Worm (Caenorhabditis elegans) whole organism, L3 larva: ENCODE data around the gene F36D3.8.

Experiments used
- ama-1 ChIP-seq: fragments of 150-350 bp; optimal IDR thresholded peaks from 2 replicates; lab custom pipeline; 2018
- ceh-16 ChIP-seq: sonication (generic microtip); optimal IDR thresholded peaks from 2 replicates; lab custom pipeline; 2017; ENCODE audit warnings: missing biosample characterization, missing genetic modification characterization
- ceh-82 ChIP-seq: fragments of 150-350 bp; optimal IDR thresholded peaks from 2 replicates; lab custom pipeline; 2014; ENCODE audit warnings: missing biosample characterization, missing genetic modification characterization
- ceh-9 ChIP-seq: sonication (generic microtip); optimal IDR thresholded peaks from 2 replicates; lab custom pipeline; 2018; ENCODE audit warnings: missing biosample characterization, missing genetic modification characterization
- egl-5 ChIP-seq: fragments of 150-350 bp; optimal IDR thresholded peaks from 2 replicates; lab custom pipeline; 2017; ENCODE audit warnings: missing biosample characterization, missing genetic modification reagents, missing genetic modification characterization, inconsistent platforms
- elt-2 ChIP-seq: sonication (generic microtip); optimal IDR thresholded peaks from 2 replicates; lab custom pipeline; 2016; ENCODE audit warnings: missing genetic modification reagents, mild to moderate bottlenecking, missing genetic modification characterization, missing compliant biosample characterization
- elt-3 ChIP-seq, 3 experiments: fragments of 150-350 bp in 1 of 3; sonication (generic microtip) in 2 of 3; optimal IDR thresholded peaks; 2 replicates in 2 of 3; 4 replicates in 1 of 3; lab custom pipeline; 2014 to 2017; ENCODE audit warnings: missing biosample characterization in 3 of 3, missing genetic modification characterization in 3 of 3
- eor-1 ChIP-seq, 2 experiments: fragments of 150-350 bp; optimal IDR thresholded peaks; 2 replicates each; lab custom pipeline; 2014 to 2018; ENCODE audit warnings: missing biosample characterization in 2 of 2, missing genetic modification characterization in 2 of 2
- fkh-10 ChIP-seq: sonication (generic microtip); optimal IDR thresholded peaks from 2 replicates; lab custom pipeline; 2017; ENCODE audit warnings: missing biosample characterization, missing genetic modification reagents, missing genetic modification characterization
- fkh-2 ChIP-seq: fragments of 150-350 bp; optimal IDR thresholded peaks from 2 replicates; lab custom pipeline; 2014; ENCODE audit warnings: missing biosample characterization, missing genetic modification reagents, missing genetic modification characterization
- fos-1 ChIP-seq: fragments of 150-350 bp; optimal IDR thresholded peaks from 2 replicates; lab custom pipeline; 2014; ENCODE audit warnings: missing biosample characterization, missing genetic modification characterization
- hmg-11 ChIP-seq: sonication (generic microtip); optimal IDR thresholded peaks from 2 replicates; lab custom pipeline; 2016; ENCODE audit warnings: missing genetic modification characterization, missing compliant biosample characterization
- jun-1 ChIP-seq: fragments of 150-350 bp; optimal IDR thresholded peaks from 2 replicates; lab custom pipeline; 2014; ENCODE audit warnings: missing biosample characterization, missing genetic modification reagents, missing genetic modification characterization
- lin-15B ChIP-seq: fragments of 150-350 bp; optimal IDR thresholded peaks from 2 replicates; lab custom pipeline; 2014; ENCODE audit warnings: missing biosample characterization, missing genetic modification characterization
- lin-39 ChIP-seq: fragments of 150-350 bp; optimal IDR thresholded peaks from 2 replicates; lab custom pipeline; 2018; ENCODE audit warnings: missing biosample characterization, missing genetic modification reagents, missing genetic modification characterization
- mml-1 ChIP-seq: fragments of 150-350 bp; sonication (generic microtip); optimal IDR thresholded peaks from 3 replicates; lab custom pipeline; 2014; ENCODE audit warnings: missing biosample characterization, missing genetic modification characterization
- nfya-1 ChIP-seq: sonication (generic microtip); optimal IDR thresholded peaks from 2 replicates; lab custom pipeline; 2017; ENCODE audit warnings: missing genetic modification characterization, mild to moderate bottlenecking, missing compliant biosample characterization, antibody characterized with exemption, moderate library complexity; ENCODE audit not compliant: insufficient read depth
- nhr-12 ChIP-seq: fragments of 150-350 bp; optimal IDR thresholded peaks from 2 replicates; lab custom pipeline; 2014; ENCODE audit warnings: missing biosample characterization, missing genetic modification characterization
- nhr-23 ChIP-seq: fragments of 150-350 bp; optimal IDR thresholded peaks from 2 replicates; lab custom pipeline; 2014; ENCODE audit warnings: missing biosample characterization, missing genetic modification reagents, missing genetic modification characterization
- nhr-237 ChIP-seq: fragments of 150-350 bp; optimal IDR thresholded peaks from 2 replicates; lab custom pipeline; 2014; ENCODE audit warnings: missing biosample characterization, missing genetic modification characterization
- nhr-25 ChIP-seq: sonication (generic microtip); optimal IDR thresholded peaks from 2 replicates; lab custom pipeline; 2017; ENCODE audit warnings: missing biosample characterization, missing genetic modification characterization
- nhr-43 ChIP-seq: sonication (generic microtip); optimal IDR thresholded peaks from 2 replicates; lab custom pipeline; 2016; ENCODE audit warnings: mild to moderate bottlenecking, missing genetic modification characterization, missing compliant biosample characterization; ENCODE audit not compliant: poor library complexity, severe bottlenecking
- nhr-77 ChIP-seq: fragments of 150-350 bp; optimal IDR thresholded peaks from 2 replicates; lab custom pipeline; 2014; ENCODE audit warnings: missing biosample characterization, missing genetic modification characterization
- pha-4 ChIP-seq: fragments of 150-350 bp; optimal IDR thresholded peaks from 2 replicates; lab custom pipeline; 2014; ENCODE audit warnings: missing biosample characterization, missing genetic modification reagents, missing genetic modification characterization
- sea-2 ChIP-seq: fragments of 150-350 bp; sonication (generic microtip); optimal IDR thresholded peaks from 4 replicates; lab custom pipeline; 2014; ENCODE audit warnings: missing biosample characterization, missing genetic modification reagents, missing genetic modification characterization
- skn-1 ChIP-seq: fragments of 150-350 bp; optimal IDR thresholded peaks from 2 replicates; lab custom pipeline; 2014; ENCODE audit warnings: missing biosample characterization, missing genetic modification characterization
- snpc-4 ChIP-seq: fragments of 150-350 bp; optimal IDR thresholded peaks from 2 replicates; lab custom pipeline; 2014; ENCODE audit warnings: missing biosample characterization, missing genetic modification characterization
- tbx-2 ChIP-seq: sonication (generic microtip); optimal IDR thresholded peaks from 2 replicates; lab custom pipeline; 2016; ENCODE audit warnings: mild to moderate bottlenecking, missing genetic modification characterization, missing compliant biosample characterization
- unc-39 ChIP-seq: sonication (generic microtip); optimal IDR thresholded peaks from 4 replicates; lab custom pipeline; 2017; ENCODE audit warnings: missing biosample characterization, missing genetic modification characterization
- zag-1 ChIP-seq: fragments of 150-350 bp; optimal IDR thresholded peaks from 2 replicates; lab custom pipeline; 2014; ENCODE audit warnings: missing biosample characterization, missing genetic modification characterization
- ztf-11 ChIP-seq: fragments of 150-350 bp; optimal IDR thresholded peaks from 2 replicates; lab custom pipeline; 2014; ENCODE audit warnings: missing biosample characterization, missing genetic modification characterization
- ztf-4 ChIP-seq: fragments of 150-350 bp; optimal IDR thresholded peaks from 2 replicates; lab custom pipeline; 2014; ENCODE audit warnings: missing biosample characterization, missing genetic modification characterization

F36D3.8 gene

DNA sequence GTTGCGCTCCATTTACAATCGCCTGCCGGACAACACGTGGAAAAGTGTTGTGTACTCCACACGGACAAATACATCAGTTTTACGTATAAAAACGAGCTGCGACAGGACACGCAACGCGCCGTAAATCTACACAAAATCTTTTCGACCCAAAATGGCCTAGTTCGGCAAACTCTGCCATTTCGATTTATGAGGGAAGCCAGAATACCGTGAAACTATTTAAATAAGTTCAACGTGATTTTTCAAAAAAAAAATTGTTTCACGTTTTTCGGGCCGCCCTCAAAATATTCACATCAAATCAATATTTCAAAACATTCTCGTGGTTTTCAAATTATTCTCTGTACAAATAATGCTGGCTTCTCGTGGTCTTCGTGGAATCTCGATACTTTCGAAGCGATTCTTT is at the start of gene F36D3.8:
Gene F36D3.8 (plus strand): TSS at position 301 of the 400 bp plus-strand sequence.
- TF ChIP-seq nhr-23 (no peak), fkh-10 (GFP tag; lab: Kevin White, UChicago) (no peak), nhr-77 (tag; lab: Kevin White, UChicago) (no peak), eor-1 (tag; optimal IDR thresholded peaks at IDR 0.05; lab: Kevin White, UChicago) (no peak), mml-1 (tag; lab: Kevin White, UChicago) (no peak), ama-1 (no peak), egl-5 (no peak), nfya-1 (tag; lab: Kevin White, UChicago) (no peak), nhr-43 (tag; lab: Kevin White, UChicago) (no peak), lin-39 (tag; lab: Kevin White, UChicago) (no peak), fos-1 (no peak), snpc-4 (tag; lab: Kevin White, UChicago) (no peak), ceh-16 (tag; lab: Kevin White, UChicago) (no peak), zag-1 (tag; lab: Kevin White, UChicago) (no peak), nhr-237 (tag; lab: Kevin White, UChicago) (no peak)
- TF ChIP-seq, all 47 proteins: peak for 0

DNA sequence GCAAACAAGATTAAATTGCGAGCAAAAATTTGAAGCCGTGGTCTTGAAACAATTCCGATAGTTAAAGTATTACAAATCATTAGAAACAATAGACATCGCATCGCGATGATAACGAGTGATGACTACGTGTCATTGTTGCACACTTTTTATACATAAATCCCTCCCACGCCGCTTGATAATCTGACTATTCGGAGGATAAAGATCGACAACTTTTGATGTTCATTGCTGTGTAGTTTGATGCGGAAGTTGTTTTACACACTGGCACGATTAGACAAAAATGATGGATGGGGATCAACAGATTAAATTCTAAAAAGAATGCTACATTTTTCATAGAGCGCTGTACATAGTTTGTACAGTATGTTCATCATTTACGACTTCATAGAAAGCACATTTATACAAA is 47.7 kb upstream of the F36D3.8 start, which contains the start of gene T08G3.11:
Gene T08G3.11 (minus strand): TSS at position 101 of the 400 bp plus-strand sequence.
- no peak for TF ChIP-seq pha-4 (tag; lab: Kevin White, UChicago)

DNA sequence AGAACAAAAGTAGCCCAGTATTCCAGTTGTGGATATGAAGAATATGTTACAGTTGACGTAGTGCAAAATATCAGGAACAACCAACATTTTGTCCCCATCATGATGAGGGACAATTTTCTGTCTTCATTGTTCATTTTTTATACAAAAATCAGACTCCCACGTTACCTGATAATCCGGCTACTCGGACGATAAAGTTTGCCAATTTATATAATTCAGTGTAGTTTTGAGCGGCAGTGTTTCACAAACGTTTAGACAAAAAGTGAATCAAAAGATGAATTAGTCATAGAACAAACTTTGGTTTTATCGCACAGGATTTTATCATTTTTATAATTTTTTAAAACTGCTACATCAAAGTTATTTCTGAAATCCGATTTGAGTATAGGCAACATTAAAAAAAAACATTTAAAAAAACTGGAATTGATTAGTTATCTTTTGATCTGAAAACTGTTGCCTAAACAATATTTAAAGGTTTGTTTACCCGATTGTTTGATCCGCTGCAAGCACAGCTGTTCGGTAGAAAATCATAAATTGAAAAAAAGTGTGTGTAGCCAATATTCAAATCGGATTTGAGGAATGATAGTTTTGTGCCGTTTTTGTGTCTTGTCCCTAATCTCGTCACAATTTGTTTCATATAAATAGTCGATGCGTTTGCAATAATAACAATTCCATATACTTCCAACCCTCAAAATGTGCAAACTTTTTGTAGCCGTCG is 45.9 kb upstream of the F36D3.8 start, which contains the start of the genes F57E7.4 and spig-6:
Gene F57E7.4 (minus strand): TSS at position 101 of the 712 bp plus-strand sequence.
Gene spig-6 (plus strand): TSS at position 662 of the 712 bp plus-strand sequence.
- no peak for TF ChIP-seq nhr-12 (tag; lab: Kevin White, UChicago)
- TF ChIP-seq, all 47 proteins: peak for 0

DNA sequence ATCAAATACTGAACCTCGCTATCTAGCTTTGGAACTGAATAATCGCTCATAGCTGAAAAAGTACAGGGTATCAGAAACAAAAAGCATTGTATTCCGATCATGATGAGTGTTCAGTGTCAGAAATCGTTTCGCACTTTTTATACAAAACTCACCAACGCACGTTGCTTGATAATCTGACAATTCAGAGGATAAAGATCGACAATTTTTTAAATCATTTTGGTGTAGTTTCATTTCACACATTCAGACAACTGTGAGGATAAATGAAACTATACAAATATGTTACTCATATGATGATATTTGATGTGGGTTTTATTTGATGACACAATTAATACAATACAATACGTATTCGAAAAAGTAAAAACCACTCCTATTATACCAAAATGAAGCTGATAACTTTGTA is 43.9 kb upstream of the F36D3.8 start, which contains the start of gene F57E7.2:
Gene F57E7.2 (minus strand): TSS at position 101 of the 400 bp plus-strand sequence.
- TF ChIP-seq fos-1 (no peak), ceh-9 (tag; lab: Kevin White, UChicago) (no peak)

DNA sequence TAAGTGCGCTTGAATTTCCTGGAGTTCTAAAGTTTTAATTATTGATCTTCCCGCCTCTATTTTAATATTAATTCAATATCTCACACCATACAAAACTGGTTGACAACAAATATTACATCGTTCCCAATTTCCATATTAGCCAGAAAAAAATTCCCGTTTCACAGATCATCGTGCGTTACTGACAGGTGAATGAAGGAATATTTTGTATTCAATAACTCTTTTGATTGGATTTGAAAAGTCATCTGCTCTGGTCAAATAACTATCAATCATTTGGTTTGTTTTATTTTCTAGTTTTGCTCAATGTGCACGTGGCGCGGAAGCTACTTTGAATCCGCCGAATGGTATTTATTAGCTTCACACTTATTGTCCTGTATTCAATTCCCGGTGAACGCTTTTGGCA is 43.3 kb upstream of the F36D3.8 start, which contains the start of gene srh-139:
Gene srh-139 (plus strand): TSS at position 301 of the 400 bp plus-strand sequence.
- TF ChIP-seq jun-1 (no peak), zag-1 (tag; lab: Kevin White, UChicago) (no peak), unc-39 (tag; lab: Kevin White, UChicago) (no peak)

DNA sequence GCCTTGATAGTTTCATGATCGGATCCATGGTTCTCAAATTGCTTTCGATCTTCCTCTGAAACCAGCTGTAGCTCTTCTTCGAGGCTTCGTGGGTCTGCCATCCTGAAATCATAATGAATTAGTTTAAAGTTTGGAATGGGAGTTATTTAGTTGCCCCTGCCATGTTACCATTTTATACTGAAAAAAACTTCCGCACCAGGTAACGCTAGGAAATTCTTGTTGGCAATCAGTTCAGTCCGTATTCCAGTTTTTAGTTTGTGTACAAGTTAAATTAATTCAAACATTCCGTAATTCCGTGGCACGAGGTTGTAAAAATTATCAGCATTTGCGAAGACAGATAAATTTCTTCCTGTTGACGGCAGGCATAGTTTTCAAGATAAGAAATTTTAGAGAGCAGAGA is 39.5 kb upstream of the F36D3.8 start, which contains the start of gene Y32B12A.5:
Gene Y32B12A.5 (minus strand): TSS at position 101 of the 400 bp plus-strand sequence.
- no peak for TF ChIP-seq sea-2 (GFP tag; lab: Kevin White, UChicago)
- no peak for TF ChIP-seq eor-1 (tag; optimal IDR thresholded peaks at IDR 0.05; lab: Kevin White, UChicago)
- TF ChIP-seq fkh-2, result no peak
- TF ChIP-seq lin-15B (tag; lab: Kevin White, UChicago), result no peak
- TF ChIP-seq unc-39 (tag; lab: Kevin White, UChicago), result no peak
- TF ChIP-seq nfya-1 (tag; lab: Kevin White, UChicago), result no peak
- peak; percentile 10 for TF ChIP-seq elt-2 (tag; lab: Kevin White, UChicago)

DNA sequence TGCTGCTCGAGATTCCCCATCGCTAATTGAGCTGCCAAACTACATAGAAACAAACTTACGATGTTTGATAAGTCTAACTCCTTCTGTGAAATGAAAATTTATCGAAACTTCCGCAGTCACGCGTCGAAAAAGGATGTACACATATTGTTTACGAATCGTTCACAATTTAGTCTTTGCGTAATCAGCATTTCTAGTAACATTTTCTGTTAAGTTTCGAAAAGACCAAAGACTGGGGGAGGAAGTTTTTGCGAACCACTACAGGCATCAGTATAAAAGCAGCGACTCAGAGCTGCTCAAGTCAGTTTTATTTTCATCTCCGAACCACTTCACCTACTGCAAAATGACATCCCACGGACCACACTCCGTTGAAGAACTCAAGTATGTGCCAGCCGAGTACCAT is 38.8 kb upstream of the F36D3.8 start, which contains the start of gene sqst-4:
Gene sqst-4 (plus strand): TSS at position 301 of the 400 bp plus-strand sequence.
- TF ChIP-seq elt-3 (tag; optimal IDR thresholded peaks at IDR 0.05; lab: Kevin White, UChicago) (no peak), ztf-11 (tag; lab: Kevin White, UChicago) (no peak), skn-1 (tag; lab: Kevin White, UChicago) (no peak), nhr-12 (tag; lab: Kevin White, UChicago) (no peak), ztf-4 (tag; lab: Kevin White, UChicago) (no peak), tbx-2 (tag; lab: Kevin White, UChicago) (no peak), nhr-237 (tag; lab: Kevin White, UChicago) (no peak), nfya-1 (tag; lab: Kevin White, UChicago) (no peak), nhr-23 (no peak), nhr-25 (tag; lab: Kevin White, UChicago) (no peak), ceh-82 (tag; lab: Kevin White, UChicago) (no peak), ceh-9 (tag; lab: Kevin White, UChicago) (no peak), egl-5 (no peak), hmg-11 (tag; lab: Kevin White, UChicago) (no peak)
- TF ChIP-seq, all 47 proteins: peak for 0
